Worm (Caenorhabditis elegans) whole organism, L4 larva: ENCODE measurements around the gene F43C11.2.

Experiments used
- F10B5.3 ChIP-seq: sonication (generic microtip); optimal IDR thresholded peaks from 2 replicates; lab custom pipeline; 2016; ENCODE audit warnings: mild to moderate bottlenecking, missing genetic modification characterization, missing compliant biosample characterization
- F49E8.2 ChIP-seq: sonication (generic microtip); optimal IDR thresholded peaks from 2 replicates; lab custom pipeline; 2016; ENCODE audit warnings: missing compliant biosample characterization, mild to moderate bottlenecking, missing genetic modification characterization, borderline replicate concordance
- R02D3.7 ChIP-seq: fragments of 150-350 bp; sonication (generic microtip); optimal IDR thresholded peaks from 3 replicates; lab custom pipeline; 2014; ENCODE audit warnings: missing biosample characterization, missing genetic modification characterization
- aha-1 ChIP-seq: fragments of 150-350 bp; peaks from one replicate; lab custom pipeline; 2014; ENCODE audit warnings: missing biosample characterization, missing genetic modification characterization
- aly-2 ChIP-seq: sonication (generic microtip); optimal IDR thresholded peaks from 2 replicates; lab custom pipeline; 2018; ENCODE audit warnings: missing biosample characterization, missing genetic modification characterization
- daf-16 ChIP-seq, 3 experiments: sonication (generic microtip); optimal IDR thresholded peaks; 2 replicates each; lab custom pipeline; 2016 to 2017; ENCODE audit warnings: missing genetic modification characterization in 3 of 3, missing genetic modification reagents in 3 of 3, mild to moderate bottlenecking in 2 of 3, missing compliant biosample characterization in 2 of 3, missing biosample characterization in 1 of 3, moderate library complexity in 1 of 3
- daf-19 ChIP-seq: fragments of 200-800 bp; sonication (Bioruptor generic); conservative IDR thresholded peaks from 2 replicates; pipeline ENCODE4 v1.3.6; 2022; ENCODE audit warnings: missing genetic modification characterization, missing compliant biosample characterization
- dmd-6 ChIP-seq: fragments of 200-800 bp; sonication (Bioruptor generic); IDR thresholded peaks from 2 replicates; pipeline ENCODE4 v1.3.6; 2022; ENCODE audit warnings: missing genetic modification reagents, missing genetic modification characterization, missing compliant biosample characterization
- dmd-8 ChIP-seq: fragments of 200-800 bp; sonication (Bioruptor generic); IDR thresholded peaks from 2 replicates; pipeline ENCODE4 v1.3.6; 2022; ENCODE audit warnings: missing genetic modification characterization, missing compliant biosample characterization
- dve-1 ChIP-seq: sonication (generic microtip); optimal IDR thresholded peaks from 2 replicates; lab custom pipeline; 2017; ENCODE audit warnings: antibody characterized with exemption, mild to moderate bottlenecking, missing genetic modification characterization, missing compliant biosample characterization; ENCODE audit not compliant: insufficient read depth
- fos-1 ChIP-seq: fragments of 150-350 bp; optimal IDR thresholded peaks from 2 replicates; lab custom pipeline; 2014; ENCODE audit warnings: missing biosample characterization, missing genetic modification characterization
- hlh-11 ChIP-seq: fragments of 200-800 bp; sonication (Bioruptor generic); optimal IDR thresholded peaks from 2 replicates; lab custom pipeline; 2018; ENCODE audit warnings: mild to moderate bottlenecking, missing genetic modification characterization, missing compliant biosample characterization
- hlh-30 ChIP-seq: sonication (generic microtip); optimal IDR thresholded peaks from 2 replicates; lab custom pipeline; 2017; ENCODE audit warnings: antibody characterized with exemption, mild to moderate bottlenecking, missing genetic modification characterization, missing compliant biosample characterization; ENCODE audit not compliant: insufficient read depth
- hmg-1.1 ChIP-seq: fragments of 200-800 bp; sonication (Bioruptor generic); IDR thresholded peaks from 2 replicates; pipeline ENCODE4 v1.3.6; 2022; ENCODE audit warnings: missing genetic modification reagents, missing genetic modification characterization, missing compliant biosample characterization
- lin-39 ChIP-seq: fragments of 150-350 bp; optimal IDR thresholded peaks from 2 replicates; lab custom pipeline; 2014; ENCODE audit warnings: missing biosample characterization, missing genetic modification reagents, missing genetic modification characterization
- lsy-2 ChIP-seq, 2 experiments: fragments of 150-350 bp in 1 of 2; sonication (generic microtip) in 1 of 2; optimal IDR thresholded peaks; 2 replicates each; lab custom pipeline; 2014 to 2017; ENCODE audit warnings: missing biosample characterization in 2 of 2, missing genetic modification characterization in 2 of 2
- madf-5 ChIP-seq, 2 experiments: fragments of 200-800 bp; sonication (Bioruptor generic); IDR thresholded peaks; 2 replicates each; pipeline ENCODE4 v1.3.6; 2022; ENCODE audit warnings: missing compliant biosample characterization in 2 of 2, missing genetic modification characterization in 2 of 2
- mdl-1 ChIP-seq, 2 experiments: fragments of 150-350 bp in 1 of 2; sonication (generic microtip) in 1 of 2; optimal IDR thresholded peaks; 2 replicates each; lab custom pipeline; 2014 to 2017; ENCODE audit warnings: missing biosample characterization in 2 of 2, missing genetic modification characterization in 2 of 2
- mdt-29 ChIP-seq: fragments of 200-800 bp; sonication (Bioruptor generic); IDR thresholded peaks from 2 replicates; pipeline ENCODE4 v1.3.6; 2022; ENCODE audit warnings: missing genetic modification reagents, missing genetic modification characterization, missing compliant biosample characterization
- mes-2 ChIP-seq: sonication (generic microtip); optimal IDR thresholded peaks from 2 replicates; lab custom pipeline; 2016; ENCODE audit warnings: missing genotype, mild to moderate bottlenecking, missing genetic modification characterization, missing compliant biosample characterization; ENCODE audit not compliant: poor library complexity, severe bottlenecking
- mxl-2 ChIP-seq: fragments of 200-800 bp; sonication (Bioruptor generic); conservative IDR thresholded peaks from 2 replicates; pipeline ENCODE4 v1.3.6; 2022; ENCODE audit warnings: missing genetic modification reagents, missing genetic modification characterization, missing compliant biosample characterization
- nhr-11 ChIP-seq: fragments of 150-350 bp; optimal IDR thresholded peaks from 2 replicates; lab custom pipeline; 2014; ENCODE audit warnings: missing biosample characterization, missing genetic modification characterization
- nhr-28 ChIP-seq: fragments of 150-350 bp; optimal IDR thresholded peaks from 2 replicates; lab custom pipeline; 2014; ENCODE audit warnings: missing biosample characterization, missing genetic modification characterization
- nhr-77 ChIP-seq: fragments of 150-350 bp; optimal IDR thresholded peaks from 2 replicates; lab custom pipeline; 2014; ENCODE audit warnings: missing biosample characterization, missing genetic modification characterization
- php-3 ChIP-seq: fragments of 200-800 bp; sonication (Bioruptor generic); IDR thresholded peaks from 2 replicates; pipeline ENCODE4 v1.3.6; 2022; ENCODE audit warnings: missing genetic modification reagents, missing genetic modification characterization, missing compliant biosample characterization
- pqm-1 ChIP-seq: sonication (generic microtip); optimal IDR thresholded peaks from 2 replicates; lab custom pipeline; 2017; ENCODE audit warnings: missing biosample characterization, missing genetic modification characterization
- set-16 ChIP-seq: fragments of 200-800 bp; sonication (Bioruptor generic); IDR thresholded peaks from 2 replicates; pipeline ENCODE4 v1.3.6; 2022; ENCODE audit warnings: missing genetic modification reagents, missing genetic modification characterization, missing compliant biosample characterization
- tra-1 ChIP-seq: fragments of 200-800 bp; sonication (Bioruptor generic); IDR thresholded peaks from 2 replicates; pipeline ENCODE4 v1.3.6; 2022; ENCODE audit warnings: missing genetic modification reagents, missing genetic modification characterization, missing compliant biosample characterization
- unc-62 ChIP-seq, 3 experiments: fragments of 150-350 bp in 1 of 3; sonication (generic microtip); optimal IDR thresholded peaks in 2 of 3; peaks in 1 of 3; 1 replicate in 1 of 3; 2 replicates in 2 of 3; lab custom pipeline; 2014 to 2017; ENCODE audit warnings: missing biosample characterization in 3 of 3, missing genetic modification characterization in 3 of 3, missing genetic modification reagents in 3 of 3, missing genotype in 1 of 3
- zip-11 ChIP-seq: fragments of 200-800 bp; sonication (Bioruptor generic); IDR thresholded peaks from 2 replicates; pipeline ENCODE4 v1.3.6; 2022; ENCODE audit warnings: missing genetic modification characterization, missing compliant biosample characterization
- ztf-7 ChIP-seq: fragments of 150-350 bp; optimal IDR thresholded peaks from 2 replicates; lab custom pipeline; 2014; ENCODE audit warnings: missing biosample characterization, missing genetic modification characterization

F43C11.2 gene

ce11 chrII:2328963-2329442 lies 25.6 kb upstream of the F43C11.2 start, which contains the start of the genes ZK1240.8 and ZK1240.1:
Gene ZK1240.8, minus strand, starts transcription at chrII:2329063.
Gene ZK1240.1, plus strand, starts transcription at chrII:2329392.
- TF ChIP-seq nhr-28: peak; percentile 3
- no peak for TF ChIP-seq tra-1 (GFP tag; lab: Robert Waterston, UW)
- TF ChIP-seq pqm-1: no peak
- TF ChIP-seq daf-19 (GFP tag; lab: Robert Waterston, UW): no peak
- peak in 1 of 2 experiments; percentile 86 for TF ChIP-seq unc-62 (GFP tag; optimal IDR thresholded peaks at IDR 0.05 in 1 of 2; lab: Kevin White, UChicago)
- no peak for TF ChIP-seq unc-62 (tag; optimal IDR thresholded peaks at IDR 0.05; lab: Kevin White, UChicago)
- TF ChIP-seq lin-39 (tag; lab: Kevin White, UChicago): no peak
- no peak for TF ChIP-seq F10B5.3 (tag; lab: Kevin White, UChicago)
- TF ChIP-seq, all 104 proteins: peak for 2

ce11 chrII:2330462-2330861 lies 24.1 kb upstream of the F43C11.2 start:
- TF ChIP-seq mdt-29 (GFP tag; lab: Robert Waterston, UW) (0 out of 2 replicates have a peak, but pooled peaks have one; percentile 28), dmd-8 (GFP tag; lab: Robert Waterston, UW) (no peak)

ce11 chrII:2332220-2332619 lies 22.4 kb upstream of the F43C11.2 start, which contains the start of gene F43C11.8:
Gene F43C11.8, plus strand, starts transcription at chrII:2332520.
- no peak for TF ChIP-seq lsy-2 (tag; optimal IDR thresholded peaks at IDR 0.05; lab: Kevin White, UChicago)
- TF ChIP-seq daf-16 (GFP tag; optimal IDR thresholded peaks at IDR 0.05; lab: Kevin White, UChicago): no peak
- TF ChIP-seq daf-16 (tag; optimal IDR thresholded peaks at IDR 0.05; lab: Kevin White, UChicago): peak; percentile 11

- TF ChIP-seq nhr-11 (tag; lab: Kevin White, UChicago) (no peak), nhr-28 (peak; percentile 82), dmd-6 (GFP tag; lab: Robert Waterston, UW) (peak; percentile 71), mdl-1 (tag; optimal IDR thresholded peaks at IDR 0.05; lab: Kevin White, UChicago) (peak in 1 of 2 experiments; percentile 35), dmd-8 (GFP tag; lab: Robert Waterston, UW) (no peak), hlh-30 (peak; percentile 52), php-3 (0 out of 2 replicates have a peak, but pooled peaks have one; percentile 19), pqm-1 (peak; percentile 80), F49E8.2 (no peak), dve-1 (peak; percentile 56), set-16 (GFP tag; lab: Robert Waterston, UW) (no peak), nhr-77 (tag; lab: Kevin White, UChicago) (peak; percentile 69), daf-16 (GFP tag; optimal IDR thresholded peaks at IDR 0.05; lab: Kevin White, UChicago) (no peak), daf-16 (tag; optimal IDR thresholded peaks at IDR 0.05; lab: Kevin White, UChicago) (peak; percentile 63), hlh-11 (tag; lab: Kevin White, UChicago) (peak; percentile 58)
Observed at ce11 chrII:2335572-2335971, 19.0 kb upstream of the F43C11.2 start, which contains the start of gene F43C11.7. Gene F43C11.7, plus strand, starts transcription at chrII:2335897.

- no peak for TF ChIP-seq mxl-2 (GFP tag; lab: Robert Waterston, UW)
- peak in 1 of 2 experiments; percentile 19 for TF ChIP-seq unc-62 (GFP tag; optimal IDR thresholded peaks at IDR 0.05 in 1 of 2; lab: Kevin White, UChicago)
- TF ChIP-seq unc-62 (tag; optimal IDR thresholded peaks at IDR 0.05; lab: Kevin White, UChicago): no peak
- TF ChIP-seq ztf-7 (tag; lab: Kevin White, UChicago): no peak
- no peak for TF ChIP-seq php-3
Observed at ce11 chrII:2336177-2336576, 18.4 kb upstream of the F43C11.2 start.

ce11 chrII:2340974-2341373 lies 13.6 kb upstream of the F43C11.2 start:
- TF ChIP-seq R02D3.7 (peak; percentile 23), zip-11 (GFP tag; lab: Robert Waterston, UW) (no peak), set-16 (GFP tag; lab: Robert Waterston, UW) (no peak), hlh-30 (peak; percentile 22), lsy-2 (tag; optimal IDR thresholded peaks at IDR 0.05; lab: Kevin White, UChicago) (peak in 1 of 2 experiments; percentile 38), fos-1 (tag; lab: Kevin White, UChicago) (no peak), aha-1 (tag; lab: Kevin White, UChicago) (peak; percentile 76), aly-2 (tag; lab: Kevin White, UChicago) (no peak), hmg-1.1 (GFP tag; lab: Robert Waterston, UW) (0 out of 2 replicates have a peak, but pooled peaks have one; percentile 23), madf-5 (GFP tag; IDR thresholded peaks at IDR 0.05; lab: Robert Waterston, UW) (no peak), mes-2 (tag; lab: Kevin White, UChicago) (peak; percentile 12), daf-16 (GFP tag; optimal IDR thresholded peaks at IDR 0.05; lab: Kevin White, UChicago) (no peak), daf-16 (tag; optimal IDR thresholded peaks at IDR 0.05; lab: Kevin White, UChicago) (peak; percentile 17)
- TF ChIP-seq, all 104 proteins: peak for 7
